Worm (Caenorhabditis elegans) whole organism, L2 larva: ENCODE measurements around the gene clp-9.

Source experiments
- F13H6.1 ChIP-seq: sonication (generic microtip); optimal IDR thresholded peaks from 2 replicates; lab custom pipeline; 2016; ENCODE audit warnings: missing genetic modification characterization, missing compliant biosample characterization
- alr-1 ChIP-seq: fragments of 150-350 bp; optimal IDR thresholded peaks from 2 replicates; lab custom pipeline; 2014; ENCODE audit warnings: missing biosample characterization, missing genetic modification characterization
- aly-2 ChIP-seq: fragments of 150-350 bp; optimal IDR thresholded peaks from 2 replicates; lab custom pipeline; 2014; ENCODE audit warnings: missing biosample characterization, missing genetic modification characterization
- ama-1 ChIP-seq: fragments of 150-350 bp; optimal IDR thresholded peaks from 2 replicates; lab custom pipeline; 2018; ENCODE audit warnings: inconsistent platforms
- blmp-1 ChIP-seq: sonication (generic microtip); optimal IDR thresholded peaks from 2 replicates; lab custom pipeline; 2017; ENCODE audit warnings: missing genetic modification characterization, mild to moderate bottlenecking, missing compliant biosample characterization, antibody characterized with exemption, moderate library complexity; ENCODE audit not compliant: insufficient read depth
- ceh-82 ChIP-seq: fragments of 150-350 bp; optimal IDR thresholded peaks from 2 replicates; lab custom pipeline; 2014; ENCODE audit warnings: missing biosample characterization, missing genetic modification characterization
- crh-2 ChIP-seq: sonication (generic microtip); optimal IDR thresholded peaks from 2 replicates; lab custom pipeline; 2017; ENCODE audit warnings: missing biosample characterization, missing genetic modification characterization
- dmd-4 ChIP-seq: sonication (generic microtip); optimal IDR thresholded peaks from 2 replicates; lab custom pipeline; 2017; ENCODE audit warnings: missing biosample characterization, missing genetic modification characterization
- egl-27 ChIP-seq: sonication (generic microtip); optimal IDR thresholded peaks from 3 replicates; lab custom pipeline; 2017; ENCODE audit warnings: missing biosample characterization, missing genetic modification reagents, missing genetic modification characterization
- elt-1 ChIP-seq: fragments of 150-350 bp; optimal IDR thresholded peaks from 2 replicates; lab custom pipeline; 2014; ENCODE audit warnings: missing biosample characterization, missing genetic modification characterization
- elt-3 ChIP-seq: sonication (generic microtip); optimal IDR thresholded peaks from 2 replicates; lab custom pipeline; 2017; ENCODE audit warnings: missing biosample characterization, missing genetic modification characterization
- fos-1 ChIP-seq: fragments of 150-350 bp; optimal IDR thresholded peaks from 2 replicates; lab custom pipeline; 2014; ENCODE audit warnings: missing biosample characterization, missing genetic modification characterization
- lin-11 ChIP-seq: fragments of 150-350 bp; sonication (generic microtip); optimal IDR thresholded peaks from 2 replicates; lab custom pipeline; 2014; ENCODE audit warnings: missing biosample characterization, missing genetic modification characterization, inconsistent platforms, mixed read lengths
- lin-13 ChIP-seq: fragments of 150-350 bp; optimal IDR thresholded peaks from 2 replicates; lab custom pipeline; 2014; ENCODE audit warnings: missing biosample characterization, missing genetic modification reagents, missing genetic modification characterization
- lin-39 ChIP-seq: fragments of 150-350 bp; optimal IDR thresholded peaks from 2 replicates; lab custom pipeline; 2014; ENCODE audit warnings: missing biosample characterization, missing genetic modification reagents, missing genetic modification characterization
- lsy-2 ChIP-seq, 2 experiments: fragments of 150-350 bp in 1 of 2; sonication (generic microtip) in 1 of 2; optimal IDR thresholded peaks; 2 replicates each; lab custom pipeline; 2014 to 2017; ENCODE audit warnings: missing biosample characterization in 2 of 2, missing genetic modification characterization in 2 of 2
- mbf-1 ChIP-seq: sonication (generic microtip); optimal IDR thresholded peaks from 2 replicates; lab custom pipeline; 2017; ENCODE audit warnings: missing biosample characterization, missing genetic modification characterization
- mdl-1 ChIP-seq, 2 experiments: fragments of 150-350 bp in 1 of 2; sonication (generic microtip) in 1 of 2; optimal IDR thresholded peaks; 2 replicates each; lab custom pipeline; 2017; ENCODE audit warnings: missing biosample characterization in 2 of 2, missing genetic modification characterization in 2 of 2
- nhr-10 ChIP-seq: sonication (generic microtip); optimal IDR thresholded peaks from 2 replicates; lab custom pipeline; 2017; ENCODE audit warnings: missing biosample characterization, missing genetic modification characterization
- nhr-11 ChIP-seq: fragments of 150-350 bp; optimal IDR thresholded peaks from 2 replicates; lab custom pipeline; 2014; ENCODE audit warnings: missing biosample characterization, missing genetic modification characterization
- nhr-12 ChIP-seq: fragments of 150-350 bp; optimal IDR thresholded peaks from 2 replicates; lab custom pipeline; 2014; ENCODE audit warnings: missing biosample characterization, missing genetic modification characterization
- nhr-129 ChIP-seq: fragments of 150-350 bp; optimal IDR thresholded peaks from 2 replicates; lab custom pipeline; 2014; ENCODE audit warnings: missing biosample characterization, missing genetic modification characterization
- nhr-21 ChIP-seq: fragments of 150-350 bp; optimal IDR thresholded peaks from 2 replicates; lab custom pipeline; 2014; ENCODE audit warnings: missing biosample characterization, missing genetic modification characterization
- nhr-23 ChIP-seq: fragments of 150-350 bp; optimal IDR thresholded peaks from 2 replicates; lab custom pipeline; 2014; ENCODE audit warnings: missing biosample characterization, missing genetic modification reagents, missing genetic modification characterization
- nhr-237 ChIP-seq: fragments of 150-350 bp; optimal IDR thresholded peaks from 2 replicates; lab custom pipeline; 2014; ENCODE audit warnings: missing biosample characterization, missing genetic modification characterization
- nhr-6 ChIP-seq: fragments of 150-350 bp; optimal IDR thresholded peaks from 2 replicates; lab custom pipeline; 2014; ENCODE audit warnings: missing biosample characterization, missing genetic modification characterization
- nhr-77 ChIP-seq: fragments of 150-350 bp; optimal IDR thresholded peaks from 2 replicates; lab custom pipeline; 2014; ENCODE audit warnings: missing biosample characterization, missing genetic modification characterization
- peb-1 ChIP-seq: fragments of 150-350 bp; optimal IDR thresholded peaks from 2 replicates; lab custom pipeline; 2014; ENCODE audit warnings: missing biosample characterization, missing genetic modification characterization
- sem-4 ChIP-seq: fragments of 150-350 bp; optimal IDR thresholded peaks from 2 replicates; lab custom pipeline; 2014; ENCODE audit warnings: missing biosample characterization, missing genetic modification reagents, missing genetic modification characterization
- skn-1 ChIP-seq: sonication (generic microtip); optimal IDR thresholded peaks from 2 replicates; lab custom pipeline; 2017; ENCODE audit warnings: missing biosample characterization, missing genetic modification characterization
- sma-3 ChIP-seq: sonication (generic microtip); optimal IDR thresholded peaks from 2 replicates; lab custom pipeline; 2016; ENCODE audit warnings: missing genetic modification reagents, missing genetic modification characterization, missing compliant biosample characterization
- unc-39 ChIP-seq: fragments of 150-350 bp; optimal IDR thresholded peaks from 2 replicates; lab custom pipeline; 2014; ENCODE audit warnings: missing biosample characterization, missing genetic modification characterization
- unc-55 ChIP-seq: fragments of 150-350 bp; sonication (generic microtip); optimal IDR thresholded peaks from 3 replicates; lab custom pipeline; 2014; ENCODE audit warnings: missing biosample characterization, missing genetic modification reagents, missing genetic modification characterization
- zag-1 ChIP-seq: fragments of 150-350 bp; optimal IDR thresholded peaks from 2 replicates; lab custom pipeline; 2014; ENCODE audit warnings: missing biosample characterization, missing genetic modification characterization
- ztf-1 ChIP-seq: fragments of 200-800 bp; sonication (Bioruptor generic); conservative IDR thresholded peaks from 2 replicates; pipeline ENCODE4 v1.3.6; 2022; ENCODE audit warnings: missing genetic modification characterization, missing compliant biosample characterization
- ztf-11 ChIP-seq: sonication (generic microtip); optimal IDR thresholded peaks from 2 replicates; lab custom pipeline; 2017; ENCODE audit warnings: missing biosample characterization, missing genetic modification characterization

Gene clp-9

DNA sequence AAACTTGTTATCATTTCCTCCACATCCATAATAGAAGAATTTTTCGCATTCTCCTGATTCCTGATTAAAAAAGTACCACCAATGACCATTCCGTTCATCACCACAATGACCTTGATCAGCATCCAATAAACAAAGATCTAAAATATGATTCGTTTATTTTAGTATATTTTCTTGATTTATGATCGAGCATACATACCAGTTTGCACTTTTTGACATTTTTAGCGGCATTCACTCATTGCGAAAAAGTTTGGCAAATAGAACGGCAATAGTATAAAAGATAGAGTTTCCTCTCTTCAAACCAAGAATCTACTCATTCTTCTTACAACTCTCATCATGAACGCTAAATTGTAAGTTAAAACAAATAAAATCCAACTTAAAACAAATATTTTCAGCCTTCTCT is 28.1 kb upstream of the clp-9 start, which contains the start of gene fipr-10:
Gene fipr-10 (plus strand): TSS at position 301 of the 400 bp plus-strand sequence.
- no peak for TF ChIP-seq nhr-237 (tag; lab: Kevin White, UChicago)
- TF ChIP-seq ceh-82 (tag; lab: Kevin White, UChicago), result no peak
- TF ChIP-seq F13H6.1 (tag; lab: Kevin White, UChicago), result no peak
- TF ChIP-seq blmp-1 (tag; lab: Kevin White, UChicago), result no peak
- TF ChIP-seq peb-1 (tag; lab: Kevin White, UChicago), result no peak
- TF ChIP-seq nhr-129 (tag; lab: Kevin White, UChicago), result no peak
- TF ChIP-seq nhr-12 (tag; lab: Kevin White, UChicago), result no peak
- TF ChIP-seq nhr-77 (tag; lab: Kevin White, UChicago), result no peak
- TF ChIP-seq lin-39 (tag; lab: Kevin White, UChicago), result no peak
- TF ChIP-seq unc-55 (GFP tag; lab: Kevin White, UChicago), result no peak
- no peak for TF ChIP-seq nhr-6 (tag; lab: Kevin White, UChicago)
- no peak for TF ChIP-seq dmd-4 (tag; lab: Kevin White, UChicago)
- TF ChIP-seq lin-13 (GFP tag; lab: Kevin White, UChicago), result no peak
- no peak for TF ChIP-seq sma-3 (GFP tag; lab: Kevin White, UChicago)
- no peak for TF ChIP-seq egl-27 (tag; lab: Kevin White, UChicago)
- no peak for TF ChIP-seq nhr-11
- no peak for TF ChIP-seq ztf-11 (tag; lab: Kevin White, UChicago)
- TF ChIP-seq lsy-2 (tag; optimal IDR thresholded peaks at IDR 0.05; lab: Kevin White, UChicago), result no peak
- no peak for TF ChIP-seq mdl-1 (tag; optimal IDR thresholded peaks at IDR 0.05; lab: Kevin White, UChicago)
- TF ChIP-seq elt-3 (tag; lab: Kevin White, UChicago), result no peak

DNA sequence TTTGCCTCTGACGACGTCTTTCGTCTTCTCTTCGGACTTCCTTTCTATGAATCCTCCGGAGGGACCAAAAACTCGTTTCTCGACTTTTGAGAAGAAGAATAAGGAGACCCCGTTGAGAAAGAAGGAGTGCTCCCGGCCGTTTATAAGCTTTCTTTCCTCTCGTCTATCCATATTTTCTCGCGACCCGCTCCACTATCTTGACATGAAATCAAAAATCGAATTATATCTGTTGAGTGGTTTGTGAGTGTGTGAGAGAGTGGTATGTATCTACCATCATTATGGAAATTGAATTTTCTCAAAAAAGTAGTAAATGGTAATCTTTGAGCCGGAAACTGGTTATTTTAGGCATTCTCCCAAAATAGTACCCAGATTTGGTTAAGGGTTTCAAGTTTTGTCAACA is 25.4 kb upstream of the clp-9 start:
- TF ChIP-seq sem-4 (tag; lab: Kevin White, UChicago), result no peak
- no peak for TF ChIP-seq lin-11 (tag; lab: Kevin White, UChicago)
- TF ChIP-seq nhr-129 (tag; lab: Kevin White, UChicago), result no peak
- TF ChIP-seq ztf-11 (tag; lab: Kevin White, UChicago), result no peak
- TF ChIP-seq zag-1, result no peak
- no peak for TF ChIP-seq alr-1 (tag; lab: Kevin White, UChicago)
- no peak for TF ChIP-seq nhr-23 (tag; lab: Kevin White, UChicago)

- TF ChIP-seq sma-3 (GFP tag; lab: Kevin White, UChicago), result no peak
- no peak for TF ChIP-seq nhr-10 (tag; lab: Kevin White, UChicago)
- TF ChIP-seq elt-1, result no peak
- TF ChIP-seq nhr-23 (tag; lab: Kevin White, UChicago), result no peak
- no peak for TF ChIP-seq lin-11 (tag; lab: Kevin White, UChicago)
- TF ChIP-seq nhr-21 (tag; lab: Kevin White, UChicago), result no peak
- no peak for TF ChIP-seq lin-13 (GFP tag; lab: Kevin White, UChicago)
- no peak for TF ChIP-seq mbf-1 (tag; lab: Kevin White, UChicago)
- no peak for TF ChIP-seq ama-1 (lab: Kevin White, UChicago)
- no peak for TF ChIP-seq nhr-237 (tag; lab: Kevin White, UChicago)
- no peak for TF ChIP-seq ztf-1
- no peak for TF ChIP-seq fos-1 (tag; lab: Kevin White, UChicago)
- TF ChIP-seq sem-4 (tag; lab: Kevin White, UChicago), result no peak
- no peak for TF ChIP-seq alr-1 (tag; lab: Kevin White, UChicago)
- TF ChIP-seq egl-27 (tag; lab: Kevin White, UChicago), result no peak
- TF ChIP-seq nhr-6 (tag; lab: Kevin White, UChicago), result no peak
- TF ChIP-seq skn-1, result no peak
Measured at ce11 chrV:9909624-9910023, 23.9 kb upstream of the clp-9 start.

ce11 chrV:9907205-9907604 is 21.4 kb upstream of the clp-9 start:
- TF ChIP-seq lin-11 (tag; lab: Kevin White, UChicago) (no peak), ztf-1 (no peak), mdl-1 (tag; optimal IDR thresholded peaks at IDR 0.05; lab: Kevin White, UChicago) (no peak), peb-1 (tag; lab: Kevin White, UChicago) (no peak), nhr-21 (tag; lab: Kevin White, UChicago) (no peak), aly-2 (tag; lab: Kevin White, UChicago) (no peak), crh-2 (tag; lab: Kevin White, UChicago) (no peak), unc-39 (no peak), mbf-1 (tag; lab: Kevin White, UChicago) (no peak), F13H6.1 (tag; lab: Kevin White, UChicago) (no peak)
